Worm (Caenorhabditis elegans): ENCODE measurements around the gene mps-2.

Gene mps-2

DNA sequence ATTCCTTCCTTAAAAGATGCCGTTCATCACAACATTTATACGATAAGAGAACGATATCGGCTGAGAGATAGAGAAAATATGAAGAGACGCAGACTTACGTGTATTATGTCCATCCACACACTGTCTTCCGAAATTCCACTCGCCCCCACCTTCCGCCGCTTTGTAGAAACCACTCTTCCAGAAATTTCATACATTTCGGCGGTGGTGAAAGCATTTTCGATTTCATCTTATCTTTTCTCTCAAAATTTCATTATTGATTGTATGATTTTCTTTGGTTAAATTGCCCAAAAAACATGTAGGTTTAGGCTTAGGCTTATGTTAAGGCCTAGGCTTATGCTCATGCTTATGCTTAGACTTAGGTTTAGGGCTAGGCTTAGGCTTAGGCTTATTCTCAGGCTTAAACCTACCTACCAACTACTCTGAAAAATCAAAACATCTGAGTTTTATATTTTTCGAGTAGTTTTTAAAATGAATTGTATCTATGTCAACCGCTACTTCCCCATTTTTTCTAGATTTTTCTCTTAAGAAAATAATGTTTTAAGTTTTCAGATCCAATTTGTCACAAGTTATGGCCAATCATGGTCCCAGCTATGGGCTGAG lies 25.3 kb upstream of the mps-2 start, which contains the start of gene cpn-2:
Gene cpn-2, plus strand, starts transcription at position 550 of the 600 bp plus-strand sequence.
- no peak for TF ChIP-seq zip-11 (GFP tag; IDR thresholded peaks at IDR 0.05)

DNA sequence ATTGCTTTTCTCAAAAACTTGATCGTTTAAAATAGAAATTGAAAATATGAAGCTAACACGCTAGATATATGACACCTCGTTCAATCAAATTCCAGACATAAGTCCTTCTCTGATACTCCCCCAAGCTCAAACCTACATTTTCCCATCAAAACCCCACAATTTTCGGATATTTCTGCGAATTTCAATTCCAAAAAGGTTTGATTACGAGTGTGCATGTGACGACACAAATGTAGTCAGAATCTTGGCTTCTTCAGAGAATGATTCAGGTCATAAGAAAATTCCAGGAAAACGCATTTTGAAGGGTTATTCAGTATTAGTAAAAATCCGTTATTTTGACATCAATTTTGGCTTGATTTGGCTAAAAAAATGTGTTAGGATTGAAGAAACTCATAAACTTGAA lies 22.8 kb upstream of the mps-2 start:
- no peak for TF ChIP-seq ZK337.2 (GFP tag; IDR thresholded peaks at IDR 0.05)
- no peak for TF ChIP-seq lin-1 (GFP tag; IDR thresholded peaks at IDR 0.05)
- TF ChIP-seq daf-12 (tag; optimal IDR thresholded peaks at IDR 0.05), result no peak
- no peak for TF ChIP-seq zip-11 (GFP tag; IDR thresholded peaks at IDR 0.05)
- TF ChIP-seq lin-39 (tag; optimal IDR thresholded peaks at IDR 0.05), result no peak
- TF ChIP-seq nhr-76 (tag; optimal IDR thresholded peaks at IDR 0.05), result no peak
- no peak for TF ChIP-seq lim-7 (GFP tag; IDR thresholded peaks at IDR 0.05)
- no peak for TF ChIP-seq dmd-9 (GFP tag; IDR thresholded peaks at IDR 0.05)
- no peak for TF ChIP-seq lin-29 (GFP tag; IDR thresholded peaks at IDR 0.05)
- TF ChIP-seq madf-9 (GFP tag; conservative IDR thresholded peaks at IDR 0.05), result no peak
- no peak for TF ChIP-seq nhr-25 (tag; optimal IDR thresholded peaks at IDR 0.05; ENCODE audit: borderline replicate concordance, insufficient read depth)
- TF ChIP-seq dve-1 (tag; optimal IDR thresholded peaks at IDR 0.05; ENCODE audit: insufficient read depth), result no peak
- no peak for TF ChIP-seq egl-43 (GFP tag; IDR thresholded peaks at IDR 0.05)
- TF ChIP-seq ctbp-1 (GFP tag; IDR thresholded peaks at IDR 0.05), result no peak

DNA sequence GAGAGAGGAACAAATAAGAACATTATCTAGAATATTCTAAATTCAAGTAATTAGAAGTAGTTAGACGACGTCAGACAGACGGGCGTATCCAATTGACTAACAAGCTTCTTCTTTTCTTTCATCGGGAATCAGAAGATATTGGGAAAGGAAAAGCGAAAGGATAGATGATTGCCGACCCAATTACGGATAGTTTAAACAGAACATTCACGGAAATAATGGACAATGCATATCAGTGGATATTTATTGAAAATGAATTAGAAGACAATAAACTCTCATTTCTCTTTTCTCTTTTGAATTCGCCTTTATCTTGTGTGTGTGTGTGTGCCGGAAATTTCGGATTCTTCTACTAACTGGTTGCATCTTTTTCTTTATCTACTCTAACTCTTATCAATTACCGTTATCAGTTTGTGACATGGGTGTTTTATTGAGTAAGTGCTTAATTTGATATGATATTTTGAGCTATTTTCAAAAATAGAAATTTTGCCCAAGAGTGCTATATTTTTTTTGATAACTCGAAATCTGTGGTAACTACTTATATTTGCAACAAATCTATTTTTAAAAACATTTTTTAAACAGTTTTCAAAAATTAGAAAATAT lies 21.9 kb upstream of the mps-2 start:
- TF ChIP-seq jun-1 (tag; optimal IDR thresholded peaks at IDR 0.05) (no peak), pqm-1 (tag; optimal IDR thresholded peaks at IDR 0.05) (peak; percentile 1), gei-8 (GFP tag; optimal IDR thresholded peaks at IDR 0.05) (no peak), unc-62 (GFP tag; optimal IDR thresholded peaks at IDR 0.05 in 1 of 2) (peak in 1 of 2 experiments; percentile 60), unc-62 (tag; optimal IDR thresholded peaks at IDR 0.05) (no peak), aha-1 (tag) (peak; percentile 85)

DNA sequence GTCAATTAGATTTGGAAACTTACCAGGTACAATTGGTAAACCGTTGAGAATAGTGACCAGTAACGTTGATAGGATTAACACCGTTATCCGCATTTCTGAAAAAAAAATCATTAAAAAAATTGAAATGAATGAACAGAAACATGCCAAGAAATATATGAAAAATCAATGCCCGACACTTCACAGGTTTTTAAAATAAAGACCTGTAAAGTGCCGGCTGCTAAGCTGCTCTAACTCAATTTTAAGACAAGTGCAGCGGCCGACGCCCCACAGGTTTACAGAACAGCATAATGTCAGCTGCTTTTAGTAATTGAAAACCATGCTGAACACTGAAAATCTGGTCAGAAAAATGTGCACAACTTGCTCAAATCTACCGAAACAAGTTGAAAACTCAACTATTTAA lies 20.4 kb upstream of the mps-2 start, which contains the start of gene cbn-1:
Gene cbn-1, minus strand, starts transcription at position 101 of the 400 bp plus-strand sequence.
- TF ChIP-seq dpl-1 (GFP tag; optimal IDR thresholded peaks at IDR 0.05) (no peak), nhr-42 (GFP tag; IDR thresholded peaks at IDR 0.05) (no peak), set-16 (GFP tag; IDR thresholded peaks at IDR 0.05) (no peak), nhr-111 (GFP tag; optimal IDR thresholded peaks at IDR 0.05) (no peak), nhr-77 (tag; optimal IDR thresholded peaks at IDR 0.05) (no peak), Y105C5A.15 (GFP tag; IDR thresholded peaks at IDR 0.05) (no peak), hlh-11 (tag; optimal IDR thresholded peaks at IDR 0.05) (no peak), saeg-2 (GFP tag; IDR thresholded peaks at IDR 0.05) (no peak), ctbp-1 (GFP tag; IDR thresholded peaks at IDR 0.05) (no peak), zfp-3 (GFP tag; conservative IDR thresholded peaks at IDR 0.05) (no peak), ZK337.2 (GFP tag; IDR thresholded peaks at IDR 0.05) (no peak), ama-1 (optimal IDR thresholded peaks at IDR 0.05) (no peak), hlh-30 (tag; optimal IDR thresholded peaks at IDR 0.05; ENCODE audit: insufficient read depth) (no peak), rbr-2 (tag; optimal IDR thresholded peaks at IDR 0.05) (no peak), dmd-6 (GFP tag; IDR thresholded peaks at IDR 0.05) (no peak), madf-9 (GFP tag; conservative IDR thresholded peaks at IDR 0.05) (no peak), ceh-82 (tag; optimal IDR thresholded peaks at IDR 0.05) (no peak), gei-8 (GFP tag; optimal IDR thresholded peaks at IDR 0.05) (no peak)

All from whole organism, L4 larva.